Worm (Caenorhabditis elegans): ENCODE results near the gene C37C3.11.

The C37C3.11 gene

ce11 chrV:7864663-7865062, at the start of gene C37C3.11:
Gene C37C3.11, minus strand, starts transcription at chrV:7864763.
- TF ChIP-seq unc-62 (GFP tag; optimal IDR thresholded peaks at IDR 0.05): no peak

DNA sequence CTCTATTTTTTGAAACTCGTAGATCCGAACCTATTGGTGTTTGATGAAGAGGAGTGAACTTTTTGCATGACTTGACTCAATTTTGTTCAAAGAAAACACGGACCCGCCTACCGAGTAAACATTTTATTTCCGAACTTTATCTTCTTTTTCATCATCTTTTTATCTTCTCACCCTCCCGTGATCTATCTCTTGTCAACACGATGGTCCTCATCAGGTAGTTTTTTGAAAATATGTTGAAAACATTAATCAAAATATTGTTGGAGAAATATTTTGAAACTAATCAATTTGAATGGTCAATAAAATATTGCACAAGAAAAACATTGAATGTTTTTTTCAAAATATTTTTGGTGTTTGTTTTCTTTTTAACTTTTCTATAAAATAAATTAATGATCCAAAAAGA, 43.9 kb upstream of the C37C3.11 start:
- TF ChIP-seq unc-62 (GFP tag; optimal IDR thresholded peaks at IDR 0.05): no peak

- TF ChIP-seq unc-62 (GFP tag; optimal IDR thresholded peaks at IDR 0.05): no peak
Measured at ce11 chrV:7904389-7904788, 39.8 kb upstream of the C37C3.11 start.

ce11 chrV:7901222-7901621, 36.7 kb upstream of the C37C3.11 start:
- TF ChIP-seq unc-62 (GFP tag; optimal IDR thresholded peaks at IDR 0.05): no peak

- no peak for TF ChIP-seq unc-62 (GFP tag; optimal IDR thresholded peaks at IDR 0.05)
Measured at ce11 chrV:7899761-7900160, 35.2 kb upstream of the C37C3.11 start, which contains the start of gene F40A3.7. Gene F40A3.7, minus strand, starts transcription at chrV:7899861.

DNA sequence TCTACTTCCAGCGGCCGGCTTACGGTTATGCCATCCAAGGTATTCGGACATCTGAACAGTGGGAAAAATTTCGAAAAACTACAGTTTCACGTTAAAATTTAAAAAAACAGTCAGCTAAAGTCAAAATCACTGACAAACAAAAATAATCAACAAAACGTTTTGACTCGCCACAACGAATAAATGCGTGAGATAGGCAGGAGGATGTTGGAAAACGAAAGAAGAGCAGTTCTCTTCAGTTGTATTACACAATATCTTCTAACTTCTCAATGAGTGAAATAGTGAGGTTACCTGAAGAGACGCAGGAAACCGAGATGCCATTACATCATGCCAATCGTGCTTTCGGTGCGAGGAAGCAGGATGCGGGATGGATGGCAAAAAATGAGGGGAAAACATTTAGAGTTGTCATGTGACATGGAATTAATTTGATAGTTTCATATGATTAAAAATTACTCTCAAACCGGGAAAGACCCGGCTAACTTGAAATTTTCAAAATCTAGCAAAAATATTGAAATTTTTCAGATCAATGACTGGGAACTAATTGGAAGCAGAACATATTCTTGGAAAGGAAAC, 29.3 kb upstream of the C37C3.11 start, which contains the start of gene F40A3.6:
TSS of gene F40A3.6 (minus strand) at position 51 of the 570 bp plus-strand sequence.
- no peak for TF ChIP-seq unc-62 (GFP tag; optimal IDR thresholded peaks at IDR 0.05)

ce11 chrV:7891230-7891629, 26.7 kb upstream of the C37C3.11 start, which contains the start of gene F40A3.1:
Gene F40A3.1, plus strand, starts transcription at chrV:7891530.
- TF ChIP-seq unc-62 (GFP tag; optimal IDR thresholded peaks at IDR 0.05): no peak

- no peak for TF ChIP-seq unc-62 (GFP tag; optimal IDR thresholded peaks at IDR 0.05)
Measured at ce11 chrV:7888036-7888435, 23.5 kb upstream of the C37C3.11 start.

DNA sequence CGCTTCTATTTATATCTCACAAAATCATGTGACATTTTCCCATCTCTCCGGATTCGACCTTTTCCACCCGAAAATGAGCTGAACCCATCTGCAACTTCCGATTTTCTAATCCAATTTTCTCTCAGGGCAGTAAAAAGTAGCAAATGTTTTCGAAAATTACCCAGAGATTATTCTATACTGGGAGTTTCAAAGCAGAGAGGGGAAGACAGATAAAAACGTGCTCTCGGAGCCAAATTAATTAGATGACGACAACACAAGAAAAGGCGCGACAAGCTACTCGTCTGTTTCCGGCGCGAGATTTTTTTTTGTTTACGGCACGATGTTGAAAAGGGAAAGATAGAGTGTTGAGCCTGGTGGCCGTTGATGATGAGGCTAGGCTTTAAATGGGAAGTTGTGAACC, 19.9 kb upstream of the C37C3.11 start:
- TF ChIP-seq unc-62 (GFP tag; optimal IDR thresholded peaks at IDR 0.05): no peak

- no peak for TF ChIP-seq unc-62 (GFP tag; optimal IDR thresholded peaks at IDR 0.05)
Measured at ce11 chrV:7878411-7878964, 13.9 kb upstream of the C37C3.11 start, which contains the start of gene F40A3.2. Gene F40A3.2, plus strand, starts transcription at chrV:7878914.

DNA sequence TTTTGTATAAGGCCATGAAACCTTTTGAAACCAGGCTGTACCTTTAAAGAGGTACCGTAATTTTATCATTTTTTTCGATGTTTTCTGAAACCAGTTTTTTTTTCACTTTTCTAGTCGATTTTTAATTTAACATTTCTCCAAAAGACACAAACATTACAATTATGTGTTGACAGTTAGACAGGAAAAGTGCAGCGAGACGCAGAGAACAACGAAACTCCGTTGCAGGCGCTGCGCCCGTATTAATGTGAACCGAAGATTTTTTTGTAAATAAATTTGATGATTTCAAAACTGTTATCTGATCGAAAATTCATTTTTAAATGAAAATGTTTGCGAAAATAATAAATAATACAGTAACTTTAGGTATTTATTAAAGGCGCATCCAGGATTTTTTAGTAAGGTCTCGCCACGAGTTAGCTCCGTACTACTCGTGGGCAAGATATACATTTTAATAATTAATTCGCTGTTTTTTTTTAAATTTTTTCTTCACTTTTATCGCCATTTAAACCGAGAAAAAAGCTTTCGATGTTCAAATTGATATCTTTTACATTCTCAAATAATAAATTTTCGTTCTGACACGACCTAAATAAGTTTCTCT, 12.4 kb upstream of the C37C3.11 start, which contains the start of gene F40A3.3:
TSS of gene F40A3.3 (plus strand) at position 564 of the 595 bp plus-strand sequence.
- TF ChIP-seq unc-62 (GFP tag; optimal IDR thresholded peaks at IDR 0.05): no peak

DNA sequence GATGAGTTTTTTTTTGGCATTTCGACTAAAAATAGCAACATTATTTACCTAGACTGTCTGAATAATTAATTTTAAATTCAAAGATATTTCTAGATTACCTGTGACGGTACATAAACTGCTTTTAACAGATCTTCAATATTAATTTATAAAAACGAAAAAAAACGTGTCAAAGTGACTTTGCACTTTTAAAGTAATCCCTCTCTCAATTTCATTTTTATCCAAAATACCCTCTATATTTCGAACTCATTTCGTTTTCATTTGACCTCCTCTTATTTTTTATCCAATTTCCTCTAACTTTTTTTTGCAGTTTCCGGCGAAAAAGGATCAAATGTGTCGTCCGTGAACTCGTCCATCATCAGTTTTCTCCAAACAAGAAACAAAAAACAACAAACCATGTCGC, 10.9 kb upstream of the C37C3.11 start, which contains the start of gene F40A3.4:
TSS of gene F40A3.4 (plus strand) at position 301 of the 400 bp plus-strand sequence.
- TF ChIP-seq unc-62 (GFP tag; optimal IDR thresholded peaks at IDR 0.05): no peak

DNA sequence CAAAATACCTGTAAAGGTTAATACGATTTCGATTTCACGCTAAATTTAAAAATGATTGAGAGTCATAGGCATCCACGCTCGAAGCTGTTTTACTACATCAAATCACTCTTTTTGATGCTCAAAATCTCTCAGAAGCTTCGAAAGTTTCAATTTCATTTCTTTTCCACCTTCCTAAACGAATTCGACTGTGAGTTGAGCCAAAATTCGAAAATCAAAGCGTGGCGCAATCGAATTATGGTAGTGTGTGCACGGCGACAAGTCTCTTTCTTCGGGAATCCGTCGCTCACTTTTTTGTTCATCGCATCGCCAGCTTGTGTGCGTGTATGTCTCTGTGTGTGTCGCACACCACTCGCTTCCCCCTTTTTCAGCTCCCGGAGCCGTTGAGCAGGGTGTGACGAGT, 8.4 kb upstream of the C37C3.11 start:
- no peak for TF ChIP-seq unc-62 (GFP tag; optimal IDR thresholded peaks at IDR 0.05)

DNA sequence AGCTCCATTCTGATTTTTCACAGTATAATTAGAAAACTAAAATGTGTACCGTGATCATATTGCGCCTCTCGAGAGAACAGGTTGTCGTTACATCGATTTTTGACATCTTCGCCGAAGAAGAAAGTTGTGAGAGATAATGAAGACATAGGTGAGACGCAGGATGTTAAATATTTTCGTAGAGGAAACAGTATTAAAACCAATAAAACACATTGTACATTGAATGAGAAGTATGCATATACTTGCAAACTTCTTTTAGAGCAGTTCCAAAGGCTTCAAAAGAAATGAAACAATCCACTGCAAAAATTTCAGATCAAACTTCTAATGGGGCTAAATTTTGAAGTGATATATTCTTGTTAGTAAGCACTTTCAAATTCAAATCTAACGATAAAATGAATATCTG, 6.1 kb upstream of the C37C3.11 start, which contains the start of gene nipi-4:
TSS of gene nipi-4 (minus strand) at position 101 of the 400 bp plus-strand sequence.
- TF ChIP-seq unc-62 (GFP tag; optimal IDR thresholded peaks at IDR 0.05): no peak

DNA sequence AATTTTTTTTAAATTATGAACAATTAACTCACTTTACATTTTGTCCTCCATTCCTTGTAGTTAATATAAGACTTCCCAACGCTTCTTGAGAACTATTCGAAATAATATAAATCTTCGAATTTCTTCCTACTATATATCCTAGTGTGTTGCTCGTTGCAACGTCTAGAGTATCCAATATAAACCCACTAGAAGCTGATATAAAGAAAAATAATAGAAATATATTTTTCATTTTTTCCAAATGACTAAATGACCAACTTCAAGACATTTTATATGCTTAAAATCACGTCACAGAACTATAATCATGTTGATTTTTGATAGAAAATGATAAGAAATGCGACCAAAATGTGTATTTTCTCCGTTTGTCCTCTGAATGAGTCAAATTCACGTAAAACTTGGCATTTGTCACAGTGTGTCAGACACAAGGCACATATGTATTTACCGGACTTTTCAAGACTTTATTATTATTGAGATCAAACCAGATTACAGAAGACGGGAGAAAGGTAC, 1.5 kb downstream of the C37C3.11 start, which contains the start of gene C37C3.10:
TSS of gene C37C3.10 (minus strand) at position 51 of the 504 bp plus-strand sequence.
- no peak for TF ChIP-seq unc-62 (GFP tag; optimal IDR thresholded peaks at IDR 0.05)

- TF ChIP-seq unc-62 (GFP tag; optimal IDR thresholded peaks at IDR 0.05): no peak
Measured at ce11 chrV:7861792-7862191, 2.8 kb downstream of the C37C3.11 start, which contains the start of gene C37C3.17. Gene C37C3.17, minus strand, starts transcription at chrV:7861892.
